Fruit fly (Drosophila melanogaster) whole organism: ENCODE data around the gene Ero1L.

ENCODE experiments used
- CG8478 ChIP-seq: fragments of >200 bp; optimal IDR thresholded peaks from 2 replicates; lab custom pipeline; 2018; ENCODE audit warnings: inconsistent platforms
- Dll ChIP-seq: fragments of >200 bp; optimal IDR thresholded peaks from 2 replicates; lab custom pipeline; 2017
- EcR ChIP-seq, 2 experiments: fragments of >200 bp; optimal IDR thresholded peaks; 2 replicates each; lab custom pipeline; 2017; ENCODE audit warnings: missing biosample characterization in 2 of 2, missing genetic modification characterization in 2 of 2, missing genetic modification reagents in 2 of 2
- pan ChIP-seq: fragments of >200 bp; optimal IDR thresholded peaks from 2 replicates; lab custom pipeline; 2017
- psq ChIP-seq: fragments of >200 bp; optimal IDR thresholded peaks from 2 replicates; lab custom pipeline; 2017
- usp ChIP-seq: fragments of >200 bp; optimal IDR thresholded peaks from 2 replicates; lab custom pipeline; 2017; ENCODE audit warnings: missing biosample characterization, missing genetic modification characterization, mixed read lengths

Gene Ero1L

dm6 chr3L:4142064-4142463 is 28.1 kb upstream of the Ero1L start, which contains the start of gene CG32260:
CG32260 (plus strand) TSS chr3L:4142364.
- no peak for TF ChIP-seq CG8478 (lab: Kevin White, UChicago)
- no peak for TF ChIP-seq Dll (lab: Kevin White, UChicago)
- no peak for TF ChIP-seq usp (GFP tag; lab: Kevin White, UChicago)
- no peak for TF ChIP-seq psq (lab: Kevin White, UChicago)
- no peak for TF ChIP-seq EcR (GFP tag; optimal IDR thresholded peaks at IDR 0.05; lab: Kevin White, UChicago)
- TF ChIP-seq pan: no peak

dm6 chr3L:4145229-4145628 is 25.0 kb upstream of the Ero1L start:
- no peak for TF ChIP-seq psq (lab: Kevin White, UChicago)
- TF ChIP-seq usp (GFP tag; lab: Kevin White, UChicago): no peak
- TF ChIP-seq Dll (lab: Kevin White, UChicago): no peak
- TF ChIP-seq CG8478 (lab: Kevin White, UChicago): no peak
- no peak for TF ChIP-seq EcR (GFP tag; optimal IDR thresholded peaks at IDR 0.05; lab: Kevin White, UChicago)
- no peak for TF ChIP-seq pan

dm6 chr3L:4148406-4148975 is 21.7 kb upstream of the Ero1L start, which contains the start of gene CG1299:
CG1299 (plus strand) TSS chr3L:4148696.
- TF ChIP-seq EcR (GFP tag; optimal IDR thresholded peaks at IDR 0.05; lab: Kevin White, UChicago) (no peak), usp (GFP tag; lab: Kevin White, UChicago) (no peak), Dll (lab: Kevin White, UChicago) (no peak), psq (lab: Kevin White, UChicago) (no peak), CG8478 (lab: Kevin White, UChicago) (no peak), pan (no peak)

- TF ChIP-seq usp (GFP tag; lab: Kevin White, UChicago): no peak
- TF ChIP-seq CG8478 (lab: Kevin White, UChicago): no peak
- TF ChIP-seq EcR (GFP tag; optimal IDR thresholded peaks at IDR 0.05; lab: Kevin White, UChicago): no peak
Measured at dm6 chr3L:4157852-4158251, 12.4 kb upstream of the Ero1L start.

dm6 chr3L:4158361-4158760 is 11.8 kb upstream of the Ero1L start:
- TF ChIP-seq usp (GFP tag; lab: Kevin White, UChicago): no peak
- TF ChIP-seq CG8478 (lab: Kevin White, UChicago): no peak
- no peak for TF ChIP-seq pan
- TF ChIP-seq psq (lab: Kevin White, UChicago): no peak
- TF ChIP-seq Dll (lab: Kevin White, UChicago): no peak
- no peak for TF ChIP-seq EcR (GFP tag; optimal IDR thresholded peaks at IDR 0.05; lab: Kevin White, UChicago)

- TF ChIP-seq pan: no peak
Measured at dm6 chr3L:4159264-4159663, 10.9 kb upstream of the Ero1L start.

dm6 chr3L:4160926-4161325 is 9.3 kb upstream of the Ero1L start, which contains the start of gene nab:
nab (minus strand) TSS chr3L:4160932.
- TF ChIP-seq pan: no peak
- TF ChIP-seq Dll (lab: Kevin White, UChicago): no peak
- no peak for TF ChIP-seq EcR (GFP tag; optimal IDR thresholded peaks at IDR 0.05; lab: Kevin White, UChicago)
- no peak for TF ChIP-seq psq (lab: Kevin White, UChicago)
- no peak for TF ChIP-seq usp (GFP tag; lab: Kevin White, UChicago)
- no peak for TF ChIP-seq CG8478 (lab: Kevin White, UChicago)

- TF ChIP-seq Dll (lab: Kevin White, UChicago): no peak
- TF ChIP-seq pan: no peak
- TF ChIP-seq CG8478 (lab: Kevin White, UChicago): no peak
- no peak for TF ChIP-seq EcR (GFP tag; optimal IDR thresholded peaks at IDR 0.05; lab: Kevin White, UChicago)
- no peak for TF ChIP-seq usp (GFP tag; lab: Kevin White, UChicago)
- TF ChIP-seq psq (lab: Kevin White, UChicago): no peak
Measured at dm6 chr3L:4167353-4167842, 2.8 kb upstream of the Ero1L start, which contains the start of gene mas. mas (minus strand) TSS chr3L:4167464.

- TF ChIP-seq EcR (GFP tag; optimal IDR thresholded peaks at IDR 0.05; lab: Kevin White, UChicago) (no peak), usp (GFP tag; lab: Kevin White, UChicago) (no peak), psq (lab: Kevin White, UChicago) (no peak), Dll (lab: Kevin White, UChicago) (no peak), pan (no peak), CG8478 (lab: Kevin White, UChicago) (no peak)
Measured at dm6 chr3L:4173584-4173983, 3.4 kb downstream of the Ero1L start, which contains the start of gene CG18675. CG18675 (plus strand) TSS chr3L:4173884.

dm6 chr3L:4177981-4178562 is 7.9 kb downstream of the Ero1L start, which contains the start of gene Teh4:
Teh4 (minus strand) TSS chr3L:4178270.
- TF ChIP-seq EcR (GFP tag; optimal IDR thresholded peaks at IDR 0.05; lab: Kevin White, UChicago): no peak

dm6 chr3L:4184563-4184962 is 14.4 kb downstream of the Ero1L start, which contains the start of gene Teh3:
Teh3 (minus strand) TSS chr3L:4184663.
- TF ChIP-seq Dll (lab: Kevin White, UChicago) (no peak), psq (lab: Kevin White, UChicago) (no peak), CG8478 (lab: Kevin White, UChicago) (no peak), pan (no peak), EcR (GFP tag; optimal IDR thresholded peaks at IDR 0.05; lab: Kevin White, UChicago) (no peak), usp (GFP tag; lab: Kevin White, UChicago) (no peak)

dm6 chr3L:4185259-4185658 is 15.1 kb downstream of the Ero1L start:
- no peak for TF ChIP-seq Dll (lab: Kevin White, UChicago)
